Fruit fly (Drosophila melanogaster) ovary, adult (tissue): ENCODE data around the gene Pop4.

Experiments used
- CG17801 ChIP-seq: fragments of 200-800 bp; optimal IDR thresholded peaks from 2 replicates; lab custom pipeline; 2019; ENCODE audit warnings: missing biosample characterization, mild to moderate bottlenecking, missing genetic modification characterization, moderate library complexity; ENCODE audit not compliant: partially characterized antibody

Pop4 gene

dm6 chr3L:7943046-7943445, 35.4 kb downstream of the Pop4 start:
- no peak for TF ChIP-seq CG17801 (GFP tag; lab: Kevin White, UChicago)

dm6 chr3L:7942403-7942952, 36.0 kb downstream of the Pop4 start:
- TF ChIP-seq CG17801 (GFP tag; lab: Kevin White, UChicago), result no peak

dm6 chr3L:7941514-7941913, 36.9 kb downstream of the Pop4 start:
- no peak for TF ChIP-seq CG17801 (GFP tag; lab: Kevin White, UChicago)

dm6 chr3L:7940558-7941238, 37.8 kb downstream of the Pop4 start:
- no peak for TF ChIP-seq CG17801 (GFP tag; lab: Kevin White, UChicago)

dm6 chr3L:7938638-7939037, 39.8 kb downstream of the Pop4 start:
- no peak for TF ChIP-seq CG17801 (GFP tag; lab: Kevin White, UChicago)

dm6 chr3L:7935933-7936494, 42.4 kb downstream of the Pop4 start, which contains the start of the genes syd and Srp9:
Gene syd, minus strand, starts transcription at chr3L:7936120.
Gene Srp9, plus strand, starts transcription at chr3L:7936373.
- TF ChIP-seq CG17801 (GFP tag; lab: Kevin White, UChicago), result peak; percentile 16

dm6 chr3L:7935409-7935932, 43.0 kb downstream of the Pop4 start:
- no peak for TF ChIP-seq CG17801 (GFP tag; lab: Kevin White, UChicago)

dm6 chr3L:7934857-7935256, 43.6 kb downstream of the Pop4 start:
- no peak for TF ChIP-seq CG17801 (GFP tag; lab: Kevin White, UChicago)

- no peak for TF ChIP-seq CG17801 (GFP tag; lab: Kevin White, UChicago)
Observed at dm6 chr3L:7934200-7934599, 44.2 kb downstream of the Pop4 start.
